Worm (Caenorhabditis elegans) whole organism, L1 larva: ENCODE results near the gene let-23.

Experiments
- dpl-1 ChIP-seq, 3 experiments: fragments of 150-350 bp in 2 of 3; sonication (generic microtip) in 1 of 3; optimal IDR thresholded peaks; 2 replicates each; lab custom pipeline; 2014 to 2017; ENCODE audit warnings: missing biosample characterization in 3 of 3, missing genetic modification characterization in 3 of 3, missing genetic modification reagents in 3 of 3
- isw-1 ChIP-seq: fragments of 200-800 bp; sonication (Bioruptor generic); IDR thresholded peaks from 2 replicates; pipeline ENCODE4 v1.3.6; 2022; ENCODE audit warnings: missing genetic modification characterization, missing compliant biosample characterization
- lin-14 ChIP-seq: fragments of 200-800 bp; sonication (Bioruptor generic); optimal IDR thresholded peaks from 2 replicates; lab custom pipeline; 2018; ENCODE audit warnings: mild to moderate bottlenecking, missing genetic modification characterization, moderate library complexity, missing compliant biosample characterization
- nhr-11 ChIP-seq: fragments of 150-350 bp; optimal IDR thresholded peaks from 2 replicates; lab custom pipeline; 2014; ENCODE audit warnings: missing biosample characterization, missing genetic modification characterization
- skn-1 ChIP-seq: fragments of 150-350 bp; optimal IDR thresholded peaks from 2 replicates; lab custom pipeline; 2014; ENCODE audit warnings: missing biosample characterization, missing genetic modification characterization

DNA sequence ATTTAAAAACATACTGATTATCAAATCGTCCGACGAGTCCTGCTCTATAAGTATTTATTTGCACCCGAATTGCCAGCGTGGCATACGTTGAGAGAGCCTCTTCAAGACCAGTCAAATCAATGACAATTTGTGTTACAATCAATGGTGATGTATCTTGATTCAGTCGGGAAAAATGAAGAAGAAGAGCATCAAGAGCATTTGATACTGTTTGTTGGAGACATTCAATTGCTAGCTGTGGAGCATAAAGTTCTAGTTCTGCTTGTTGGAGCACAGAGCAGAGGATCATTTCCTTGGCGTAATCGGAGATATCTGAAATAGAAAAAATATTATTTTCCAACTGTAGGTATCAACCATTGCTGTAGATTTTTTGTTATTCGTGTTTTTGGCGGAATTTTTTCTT is 23.8 kb upstream of the let-23 start:
- TF ChIP-seq dpl-1 (GFP tag; optimal IDR thresholded peaks at IDR 0.05; lab: Kevin White, UChicago): no peak
- no peak for TF ChIP-seq isw-1 (GFP tag; lab: Robert Waterston, UW)
- no peak for TF ChIP-seq nhr-11 (tag; lab: Kevin White, UChicago)
- no peak for TF ChIP-seq skn-1 (tag; lab: Kevin White, UChicago)
- TF ChIP-seq lin-14 (GFP tag; lab: Kevin White, UChicago): no peak
